Worm (Caenorhabditis elegans) whole organism, L4/young adult: ENCODE results near the gene T08G5.3.

Experiments
- W03F9.2 ChIP-seq: fragments of 150-350 bp; optimal IDR thresholded peaks from 2 replicates; lab custom pipeline; 2014; ENCODE audit warnings: missing biosample characterization, missing genetic modification characterization
- dao-5 ChIP-seq: sonication (generic microtip); optimal IDR thresholded peaks from 2 replicates; lab custom pipeline; 2016; ENCODE audit warnings: missing genotype, missing genetic modification characterization, moderate library complexity, missing compliant biosample characterization
- him-1 ChIP-seq: sonication (generic microtip); optimal IDR thresholded peaks from 2 replicates; lab custom pipeline; 2016; ENCODE audit warnings: missing genotype, missing genetic modification reagents, missing genetic modification characterization, missing compliant biosample characterization

ce11 chrV:14063980-14064379, 36.7 kb upstream of the T08G5.3 start:
- TF ChIP-seq him-1 (tag; lab: Kevin White, UChicago) (no peak), W03F9.2 (tag; lab: Kevin White, UChicago) (no peak), dao-5 (tag; lab: Kevin White, UChicago) (no peak)
